Fruit fly (Drosophila melanogaster) whole organism, wandering third instar larva: ENCODE measurements around the gene CG5592.

Experiments
- CG9705 ChIP-seq: fragments of 200-800 bp; sonication (Bioruptor generic); optimal IDR thresholded peaks from 2 replicates; lab custom pipeline; 2018; ENCODE audit warnings: missing biosample characterization, mild to moderate bottlenecking, missing genetic modification characterization
- CrebA ChIP-seq: fragments of 200-800 bp; sonication (Bioruptor generic); optimal IDR thresholded peaks from 2 replicates; lab custom pipeline; 2016; ENCODE audit warnings: missing biosample characterization, mild to moderate bottlenecking, missing genetic modification characterization, borderline replicate concordance
- Mio ChIP-seq: sonication (Bioruptor generic); optimal IDR thresholded peaks from 2 replicates; lab custom pipeline; 2016; ENCODE audit warnings: missing biosample characterization, missing genetic modification characterization
- pan ChIP-seq: fragments of >200 bp; optimal IDR thresholded peaks from 2 replicates; lab custom pipeline; 2017

DNA sequence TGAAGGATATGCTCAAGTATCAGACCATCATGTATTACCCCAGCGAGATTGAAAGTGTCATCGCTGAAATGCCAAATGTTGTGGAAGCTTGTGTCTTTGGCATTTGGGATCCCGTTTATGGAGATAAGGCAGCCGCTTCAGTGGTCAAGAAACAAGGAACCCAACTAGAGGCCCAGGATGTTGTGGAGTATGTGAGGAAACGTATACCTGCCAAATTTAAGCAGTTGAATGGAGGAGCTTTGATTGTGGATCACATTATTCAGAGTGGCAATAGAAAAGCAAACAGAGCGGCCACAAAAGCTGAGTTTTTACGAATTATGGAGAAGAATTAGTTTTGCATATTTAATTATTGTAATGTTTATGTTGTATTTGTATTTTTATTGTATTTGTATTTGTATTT is 24.4 kb upstream of the CG5592 start, which contains the start of gene CG18586:
- TF ChIP-seq CG9705 (GFP tag; lab: Kevin White, UChicago): no peak
- TF ChIP-seq pan (lab: Kevin White, UChicago): no peak
- TF ChIP-seq Mio (GFP tag; lab: Kevin White, UChicago): no peak
- TF ChIP-seq CrebA (GFP tag; lab: Kevin White, UChicago): no peak
